Fruit fly (Drosophila melanogaster): ENCODE measurements around the gene CG9500.
A peak's percentile ranks its signal among the peaks of the same experiment; 100 is the strongest.

The CG9500 gene

DNA sequence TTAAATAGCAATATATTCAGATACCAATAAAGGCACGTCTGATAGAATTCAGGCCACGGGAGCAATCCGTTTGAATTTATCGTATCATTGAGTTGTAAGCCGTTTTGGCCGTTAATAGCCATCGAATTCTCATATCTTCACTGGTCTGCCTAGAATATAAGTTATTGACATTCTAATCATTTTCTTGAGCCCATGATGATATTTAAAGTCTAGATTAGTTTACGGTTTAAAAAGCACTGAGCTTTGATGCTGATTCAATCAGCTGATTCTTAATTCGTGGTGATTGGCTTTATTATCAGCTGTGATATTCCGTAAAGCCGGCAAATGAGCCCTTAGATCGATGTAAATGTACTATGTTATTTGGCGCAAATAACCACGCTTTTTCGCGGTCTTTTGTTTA lies 14.0 kb upstream of the CG9500 start, which contains the start of gene slam:
Gene slam, plus strand, starts transcription at position 301 of the 400 bp plus-strand sequence.
- TF ChIP-seq maf-S (GFP tag; optimal IDR thresholded peaks at IDR 0.05): no peak
- TF ChIP-seq CG15514 (GFP tag; optimal IDR thresholded peaks at IDR 0.05): no peak
- TF ChIP-seq CG17359 (tag; optimal IDR thresholded peaks at IDR 0.05): no peak

DNA sequence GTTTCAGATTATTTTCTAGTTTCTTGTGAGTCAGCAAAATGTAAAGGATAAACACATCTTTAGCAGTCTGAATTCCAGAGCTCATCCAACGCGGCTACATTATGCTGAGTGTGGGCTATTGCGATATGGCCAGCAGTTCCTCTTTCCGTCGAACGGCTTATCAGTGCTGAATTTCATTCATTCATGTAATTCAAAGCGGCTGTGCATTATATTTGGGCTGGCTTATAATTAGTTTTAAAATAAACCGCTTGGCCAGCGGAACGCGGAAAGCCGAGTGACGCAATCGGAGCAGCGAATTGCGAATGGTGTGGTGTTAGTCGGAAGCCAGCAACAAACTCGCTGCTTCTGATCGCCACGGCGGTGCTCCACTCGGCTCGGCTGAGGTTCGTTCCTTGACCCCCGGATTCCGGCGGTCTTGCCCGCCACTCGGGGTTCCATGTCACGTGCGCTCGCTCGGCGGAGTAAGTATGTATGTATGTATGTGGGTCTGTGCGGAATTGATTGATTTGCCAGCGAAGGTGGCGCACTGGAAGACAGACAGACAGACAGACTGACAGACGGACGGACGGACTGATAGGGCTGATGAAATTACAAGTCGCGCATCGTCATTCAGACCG lies 13.0 kb upstream of the CG9500 start:
- no peak for TF ChIP-seq Six4 (GFP tag; optimal IDR thresholded peaks at IDR 0.05)
- TF ChIP-seq CG10147 (GFP tag; optimal IDR thresholded peaks at IDR 0.05): no peak
- no peak for TF ChIP-seq CG17186 (GFP tag; optimal IDR thresholded peaks at IDR 0.05)
- TF ChIP-seq stc (GFP tag; IDR thresholded peaks at IDR 0.05): no peak
- no peak for TF ChIP-seq tin (GFP tag; optimal IDR thresholded peaks at IDR 0.05)
- no peak for TF ChIP-seq gem (tag; optimal IDR thresholded peaks at IDR 0.05)
- TF ChIP-seq sug (tag; optimal IDR thresholded peaks at IDR 0.05): peak; percentile 74
- no peak for TF ChIP-seq CG16863 (GFP tag; optimal IDR thresholded peaks at IDR 0.05)
- peak; percentile 92 for TF ChIP-seq cwo (GFP tag; optimal IDR thresholded peaks at IDR 0.05)
- peak; percentile 9 for TF ChIP-seq Deaf1 (tag; optimal IDR thresholded peaks at IDR 0.05)
- no peak for TF ChIP-seq maf-S (GFP tag; optimal IDR thresholded peaks at IDR 0.05)
- TF ChIP-seq CG34376 (GFP tag; optimal IDR thresholded peaks at IDR 0.05): peak; percentile 27
- no peak for TF ChIP-seq CG6683 (GFP tag; optimal IDR thresholded peaks at IDR 0.05)
- no peak for TF ChIP-seq pnt (GFP tag; optimal IDR thresholded peaks at IDR 0.05)
- no peak for TF ChIP-seq CG14441 (GFP tag; IDR thresholded peaks at IDR 0.05)
- no peak for TF ChIP-seq Dip3 (GFP tag; optimal IDR thresholded peaks at IDR 0.05)
- TF ChIP-seq Bdp1 (GFP tag; optimal IDR thresholded peaks at IDR 0.05): no peak
- TF ChIP-seq Nf-YC (tag; optimal IDR thresholded peaks at IDR 0.05): no peak
- peak; percentile 14 for TF ChIP-seq Med (GFP tag)

DNA sequence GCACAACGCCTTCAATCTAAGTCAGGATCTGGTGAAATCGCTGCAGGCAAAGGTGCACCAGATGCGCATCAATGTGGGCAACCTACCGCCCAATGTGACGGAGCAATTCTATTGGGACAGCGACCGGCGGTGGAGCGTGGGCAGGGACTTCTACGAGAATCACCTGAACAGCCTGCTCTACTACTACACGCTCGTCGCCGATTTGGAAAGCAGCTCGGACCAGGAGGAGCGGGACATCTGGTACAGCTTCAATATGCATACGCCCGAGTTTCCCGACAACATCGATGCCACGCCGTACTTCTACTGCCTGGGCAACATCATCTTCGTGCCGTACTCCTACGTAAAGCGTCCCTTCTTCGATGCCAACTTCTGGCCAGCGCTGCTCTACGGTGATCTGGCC lies 11.2 kb upstream of the CG9500 start:
- no peak for TF ChIP-seq CG12219 (GFP tag; optimal IDR thresholded peaks at IDR 0.05)
- no peak for TF ChIP-seq sc (optimal IDR thresholded peaks at IDR 0.05)
- TF ChIP-seq sc (GFP tag; optimal IDR thresholded peaks at IDR 0.05): no peak
- TF ChIP-seq CG2116 (GFP tag; optimal IDR thresholded peaks at IDR 0.05): no peak
- no peak for TF ChIP-seq CG10654 (GFP tag; optimal IDR thresholded peaks at IDR 0.05)
- TF ChIP-seq CG6813 (GFP tag; optimal IDR thresholded peaks at IDR 0.05): no peak
- TF ChIP-seq crol (GFP tag; IDR thresholded peaks at IDR 0.05): no peak
- no peak for TF ChIP-seq wek (GFP tag; optimal IDR thresholded peaks at IDR 0.05)
- no peak for TF ChIP-seq cg (GFP tag; optimal IDR thresholded peaks at IDR 0.05)
- TF ChIP-seq HLH3B (GFP tag; IDR thresholded peaks at IDR 0.05): no peak
- no peak for TF ChIP-seq corto (GFP tag; optimal IDR thresholded peaks at IDR 0.05)
- TF ChIP-seq CHES-1-like (GFP tag; optimal IDR thresholded peaks at IDR 0.05): no peak
- no peak for TF ChIP-seq crp (GFP tag; optimal IDR thresholded peaks at IDR 0.05)

DNA sequence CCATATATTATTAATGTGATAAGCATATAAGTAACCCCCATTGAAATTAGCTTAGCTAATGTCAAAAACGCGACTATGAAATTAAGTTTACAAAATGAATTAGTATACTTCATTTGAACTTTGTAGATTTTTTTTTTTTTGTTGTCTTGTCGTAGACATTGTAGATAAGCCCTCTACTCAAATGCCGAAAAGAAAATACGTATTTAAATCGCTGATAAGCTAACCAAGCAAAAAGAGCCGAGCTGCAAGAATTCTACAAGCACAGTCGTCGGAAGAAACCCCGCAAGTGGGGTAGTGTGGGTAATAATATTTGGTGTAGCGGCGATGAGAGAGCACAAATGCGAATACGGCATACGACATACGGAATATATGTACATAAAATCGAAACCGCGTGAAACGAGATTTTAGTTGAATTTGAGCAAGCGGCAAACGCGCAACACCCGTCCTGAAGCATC lies 9.4 kb upstream of the CG9500 start, which contains the start of gene Nepl4:
Gene Nepl4, plus strand, starts transcription at position 405 of the 455 bp plus-strand sequence.
- TF ChIP-seq hkb (optimal IDR thresholded peaks at IDR 0.05) (no peak), hkb (GFP tag; IDR thresholded peaks at IDR 0.05) (no peak), CG34376 (GFP tag; optimal IDR thresholded peaks at IDR 0.05) (peak; percentile 62), sug (tag; optimal IDR thresholded peaks at IDR 0.05) (peak; percentile 67), klu (GFP tag; IDR thresholded peaks at IDR 0.05) (no peak), dpn (GFP tag; optimal IDR thresholded peaks at IDR 0.05) (no peak), GATAe (GFP tag; conservative IDR thresholded peaks at IDR 0.05) (no peak), chinmo (GFP tag; IDR thresholded peaks at IDR 0.05; ENCODE audit: partially characterized antibody) (0 out of 4 replicates have a peak, but pooled peaks have one; percentile 32), YL-1 (GFP tag; optimal IDR thresholded peaks at IDR 0.05) (no peak), cwo (GFP tag; optimal IDR thresholded peaks at IDR 0.05) (peak; percentile 39), CG2129 (GFP tag; IDR thresholded peaks at IDR 0.05; ENCODE audit: partially characterized antibody) (no peak)

Measured in whole organism, embryonic.